Worm (Caenorhabditis elegans): ENCODE data around the gene Y38A10A.2.

Y38A10A.2 gene

DNA sequence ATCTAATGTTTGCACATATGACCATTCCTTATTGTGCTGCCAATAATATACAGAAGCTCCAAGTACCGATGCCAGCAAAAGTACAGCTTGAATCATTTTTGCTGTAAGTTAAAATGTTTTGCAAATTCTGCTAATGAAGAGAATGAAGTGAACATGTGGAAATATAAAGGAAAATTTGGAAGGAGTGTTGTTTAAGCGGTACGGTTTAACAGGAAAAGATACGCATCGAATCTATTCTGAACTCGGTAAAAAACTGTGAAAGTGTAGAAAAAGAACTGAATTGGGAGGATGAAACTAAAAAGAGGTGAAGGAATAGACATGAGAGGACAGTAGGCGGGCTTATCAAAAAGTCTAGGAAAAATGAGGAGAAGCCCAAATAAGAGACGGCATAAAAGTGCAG, at the start of gene Y38A10A.2:
Gene Y38A10A.2, minus strand, starts transcription at position 101 of the 400 bp plus-strand sequence.
- no peak for TF ChIP-seq efl-1 (optimal IDR thresholded peaks at IDR 0.05)
- TF ChIP-seq efl-1 (GFP tag; optimal IDR thresholded peaks at IDR 0.05 in 1 of 2): peak in 1 of 2 experiments; percentile 76
- TF ChIP-seq isw-1 (GFP tag; IDR thresholded peaks at IDR 0.05): no peak

DNA sequence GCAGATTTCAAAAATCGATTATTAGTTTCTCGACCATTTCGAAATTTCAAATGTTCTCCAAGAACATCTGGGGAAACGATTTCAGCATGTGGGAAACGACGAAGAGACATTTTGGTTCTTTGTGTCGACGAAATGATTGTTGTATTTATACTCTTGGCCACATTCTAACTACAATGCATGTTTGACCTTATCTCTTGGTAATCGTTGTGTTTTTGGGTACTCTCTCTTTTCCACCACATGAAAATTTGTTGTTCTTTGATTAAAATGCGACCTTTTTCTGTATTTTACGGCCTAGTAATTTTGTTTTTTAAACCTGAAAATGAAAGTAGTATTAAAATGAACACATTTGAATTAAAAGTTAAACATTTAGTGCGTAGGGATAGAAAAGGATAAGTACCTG, 49.6 kb upstream of the Y38A10A.2 start, which contains the start of gene F17A9.5:
Gene F17A9.5, minus strand, starts transcription at position 175 of the 400 bp plus-strand sequence.
- TF ChIP-seq hpl-2 (GFP tag; optimal IDR thresholded peaks at IDR 0.05): no peak
- TF ChIP-seq unc-130 (tag; optimal IDR thresholded peaks at IDR 0.05): no peak
- TF ChIP-seq efl-1 (optimal IDR thresholded peaks at IDR 0.05): no peak
- peak in 1 of 2 experiments; percentile 81 for TF ChIP-seq efl-1 (GFP tag; optimal IDR thresholded peaks at IDR 0.05 in 1 of 2)
- TF ChIP-seq fkh-8 (tag; optimal IDR thresholded peaks at IDR 0.05): no peak
- TF ChIP-seq nhr-20 (tag; optimal IDR thresholded peaks at IDR 0.05): peak; percentile 53

DNA sequence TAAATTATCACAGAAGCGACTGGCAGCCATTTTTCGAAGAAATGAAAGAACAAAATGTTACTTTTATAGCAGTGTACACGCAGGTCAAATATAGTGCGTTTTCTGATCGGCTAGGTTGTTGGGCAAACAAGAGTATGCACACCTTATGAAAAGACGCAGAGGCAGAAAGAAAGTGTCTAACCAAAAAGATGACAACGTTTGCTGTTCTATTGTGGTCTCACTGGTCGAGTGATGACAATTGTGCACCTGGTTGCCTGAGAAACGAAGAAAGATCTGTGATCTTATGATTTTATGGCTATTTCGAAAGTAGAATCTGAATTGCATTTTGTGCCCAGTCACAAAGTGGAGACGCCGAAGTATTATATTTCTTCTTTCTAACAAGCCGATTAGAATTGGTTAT, 47.3 kb upstream of the Y38A10A.2 start, which contains the start of gene F17A9.4:
Gene F17A9.4, minus strand, starts transcription at position 97 of the 400 bp plus-strand sequence.
- TF ChIP-seq pag-3 (tag; optimal IDR thresholded peaks at IDR 0.05; ENCODE audit: borderline replicate concordance, insufficient read depth) (no peak), irx-1 (tag; optimal IDR thresholded peaks at IDR 0.05) (no peak), nhr-76 (tag; optimal IDR thresholded peaks at IDR 0.05) (no peak), nhr-47 (tag; optimal IDR thresholded peaks at IDR 0.05) (peak; percentile 45), nhr-77 (tag; optimal IDR thresholded peaks at IDR 0.05) (peak; percentile 0), ztf-11 (tag; optimal IDR thresholded peaks at IDR 0.05) (no peak), snu-23 (GFP tag; optimal IDR thresholded peaks at IDR 0.05) (peak; percentile 23), ceh-90 (tag; optimal IDR thresholded peaks at IDR 0.05) (no peak), mdl-1 (tag; optimal IDR thresholded peaks at IDR 0.05) (no peak), nhr-71 (tag; optimal IDR thresholded peaks at IDR 0.05) (peak; percentile 67), lin-14 (GFP tag; optimal IDR thresholded peaks at IDR 0.05) (peak; percentile 70), blmp-1 (tag; optimal IDR thresholded peaks at IDR 0.05) (peak; percentile 44), lin-13 (GFP tag; optimal IDR thresholded peaks at IDR 0.05) (no peak), lin-39 (tag; optimal IDR thresholded peaks at IDR 0.05) (no peak), F16B12.6 (tag; optimal IDR thresholded peaks at IDR 0.05) (no peak), nhr-28 (tag; optimal IDR thresholded peaks at IDR 0.05) (no peak), lin-15B (tag; optimal IDR thresholded peaks at IDR 0.05) (no peak), fkh-10 (GFP tag; optimal IDR thresholded peaks at IDR 0.05) (no peak), rnt-1 (tag; optimal IDR thresholded peaks at IDR 0.05) (no peak), unc-86 (tag; optimal IDR thresholded peaks at IDR 0.05) (no peak), skn-1 (tag; optimal IDR thresholded peaks at IDR 0.05) (peak; percentile 93), elt-2 (tag; optimal IDR thresholded peaks at IDR 0.05) (peak; percentile 64), dpl-1 (GFP tag; optimal IDR thresholded peaks at IDR 0.05) (peak in 1 of 3 experiments; percentile 2), pqm-1 (tag; optimal IDR thresholded peaks at IDR 0.05) (no peak), fkh-8 (tag; optimal IDR thresholded peaks at IDR 0.05) (peak; percentile 74), efl-1 (optimal IDR thresholded peaks at IDR 0.05) (peak; percentile 22 to 34), efl-1 (GFP tag; optimal IDR thresholded peaks at IDR 0.05 in 1 of 2) (no peak), nhr-84 (tag; optimal IDR thresholded peaks at IDR 0.05) (no peak), egl-27 (tag; optimal IDR thresholded peaks at IDR 0.05) (no peak), nhr-19 (GFP tag; conservative IDR thresholded peaks at IDR 0.05) (no peak; the same call in 1 of the 2 replicates), C04F5.9 (tag; optimal IDR thresholded peaks at IDR 0.05) (no peak), hlh-17 (GFP tag; optimal IDR thresholded peaks at IDR 0.05; ENCODE audit: borderline replicate concordance) (no peak), sup-37 (GFP tag; optimal IDR thresholded peaks at IDR 0.05) (no peak), sptf-1 (tag; optimal IDR thresholded peaks at IDR 0.05) (no peak), nhr-85 (tag) (peak; percentile 81), lsy-2 (tag; optimal IDR thresholded peaks at IDR 0.05) (peak in 1 of 2 experiments; percentile 30), ama-1 (optimal IDR thresholded peaks at IDR 0.05) (no peak), lin-35 (GFP tag; optimal IDR thresholded peaks at IDR 0.05) (peak; percentile 14 to 44), nhr-20 (tag; optimal IDR thresholded peaks at IDR 0.05) (peak; percentile 76), xbp-1 (tag; optimal IDR thresholded peaks at IDR 0.05) (peak; percentile 49)

All from whole organism, L1 larva.